Fruit fly (Drosophila melanogaster): ENCODE results near the gene mRpS18A.

mRpS18A gene

DNA sequence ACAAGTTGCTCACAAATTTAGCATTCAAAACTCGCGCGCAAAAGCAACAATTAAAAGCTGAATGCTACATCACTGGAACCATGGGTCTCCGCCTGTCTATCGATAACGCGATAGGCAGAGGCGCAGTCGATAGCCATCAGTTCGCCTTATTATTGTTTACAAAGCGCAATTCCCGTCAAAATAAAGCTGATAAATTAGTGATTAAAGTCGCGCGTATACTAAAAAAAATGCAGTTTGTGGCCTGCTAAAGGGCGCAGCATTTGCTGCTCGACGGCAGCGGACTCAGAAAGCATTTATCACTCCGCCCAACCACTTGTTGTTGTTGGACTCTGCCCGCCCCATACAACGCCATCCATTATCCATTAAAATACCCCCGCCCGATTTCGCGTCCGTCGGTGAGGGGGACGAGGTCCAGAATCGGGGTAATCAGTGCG is 44.6 kb downstream of the mRpS18A start, which contains the start of gene CG11737 (continued):
- peak; percentile 73 for TF ChIP-seq sna (GFP tag; IDR thresholded peaks at IDR 0.05; ENCODE audit: partially characterized antibody)
- TF ChIP-seq B-H1 (GFP tag; IDR thresholded peaks at IDR 0.05): no peak
- TF ChIP-seq CG1602 (GFP tag; optimal IDR thresholded peaks at IDR 0.05): no peak
- no peak for TF ChIP-seq gcm2 (GFP tag; optimal IDR thresholded peaks at IDR 0.05)
- TF ChIP-seq stc (GFP tag; IDR thresholded peaks at IDR 0.05): no peak
- TF ChIP-seq fu2 (GFP tag; optimal IDR thresholded peaks at IDR 0.05): no peak
- TF ChIP-seq trem (tag; optimal IDR thresholded peaks at IDR 0.05): peak; percentile 36
- TF ChIP-seq CG15479 (GFP tag; optimal IDR thresholded peaks at IDR 0.05): no peak
- TF ChIP-seq wor (GFP tag; IDR thresholded peaks at IDR 0.05): no peak
- TF ChIP-seq CG33557 (GFP tag; optimal IDR thresholded peaks at IDR 0.05): no peak
- peak; percentile 81 for TF ChIP-seq CG17186 (GFP tag; optimal IDR thresholded peaks at IDR 0.05)
- no peak for TF ChIP-seq CG13424 (tag; optimal IDR thresholded peaks at IDR 0.05)
- TF ChIP-seq Fer1 (GFP tag; optimal IDR thresholded peaks at IDR 0.05): no peak
- TF ChIP-seq lola (GFP tag; optimal IDR thresholded peaks at IDR 0.05): no peak
- TF ChIP-seq CG4820 (GFP tag; optimal IDR thresholded peaks at IDR 0.05): no peak
- TF ChIP-seq stwl (tag; optimal IDR thresholded peaks at IDR 0.05): peak; percentile 91
- TF ChIP-seq NK7.1 (GFP tag; optimal IDR thresholded peaks at IDR 0.05): no peak
- no peak for TF ChIP-seq CG6175 (GFP tag; IDR thresholded peaks at IDR 0.05)
- no peak for TF ChIP-seq sim (GFP tag; IDR thresholded peaks at IDR 0.05)
- 0 out of 3 replicates have a peak, but pooled peaks have one; percentile 26 for TF ChIP-seq so (GFP tag; IDR thresholded peaks at IDR 0.05)
- TF ChIP-seq tx (GFP tag; optimal IDR thresholded peaks at IDR 0.05): no peak
- peak; percentile 40 for TF ChIP-seq inv (GFP tag; IDR thresholded peaks at IDR 0.05; ENCODE audit: partially characterized antibody)
- TF ChIP-seq sob (GFP tag; IDR thresholded peaks at IDR 0.05): no peak
- no peak for TF ChIP-seq sr (GFP tag; IDR thresholded peaks at IDR 0.05)
- TF ChIP-seq TFAM (GFP tag; optimal IDR thresholded peaks at IDR 0.05): no peak
- no peak for TF ChIP-seq cad (GFP tag; optimal IDR thresholded peaks at IDR 0.05)
- TF ChIP-seq CG5245 (GFP tag; optimal IDR thresholded peaks at IDR 0.05): no peak
- TF ChIP-seq CG11085 (GFP tag; IDR thresholded peaks at IDR 0.05): no peak
- no peak for TF ChIP-seq HLHmδ (GFP tag; optimal IDR thresholded peaks at IDR 0.05)
- no peak for TF ChIP-seq cwo (GFP tag; optimal IDR thresholded peaks at IDR 0.05)
- TF ChIP-seq Hr39 (optimal IDR thresholded peaks at IDR 0.05): no peak
- no peak for TF ChIP-seq Kr (GFP tag; optimal IDR thresholded peaks at IDR 0.05)
- no peak for TF ChIP-seq tgo (GFP tag; IDR thresholded peaks at IDR 0.05)
- peak; percentile 67 for TF ChIP-seq Sry-δ (GFP tag; optimal IDR thresholded peaks at IDR 0.05)
- TF ChIP-seq gsb-n (tag; optimal IDR thresholded peaks at IDR 0.05): no peak
- no peak for TF ChIP-seq CG6254 (GFP tag; optimal IDR thresholded peaks at IDR 0.05)
- no peak for TF ChIP-seq Eip74EF (GFP tag; optimal IDR thresholded peaks at IDR 0.05)
- TF ChIP-seq CG7963 (GFP tag; IDR thresholded peaks at IDR 0.05; ENCODE audit: partially characterized antibody): peak; percentile 60; the same call in 2 of the 3 replicates
- no peak for TF ChIP-seq Spps (tag; optimal IDR thresholded peaks at IDR 0.05)
- TF ChIP-seq CG11398 (GFP tag; optimal IDR thresholded peaks at IDR 0.05): no peak
- TF ChIP-seq Optix (GFP tag; IDR thresholded peaks at IDR 0.05): no peak
- no peak for TF ChIP-seq jigr1 (GFP tag; IDR thresholded peaks at IDR 0.05)
- TF ChIP-seq Hr3 (GFP tag; optimal IDR thresholded peaks at IDR 0.05): no peak
- no peak for TF ChIP-seq lab (GFP tag; optimal IDR thresholded peaks at IDR 0.05)
- no peak for TF ChIP-seq CG9797 (GFP tag; optimal IDR thresholded peaks at IDR 0.05)
- no peak for TF ChIP-seq CG11560 (tag; IDR thresholded peaks at IDR 0.05)
- TF ChIP-seq chif (GFP tag; optimal IDR thresholded peaks at IDR 0.05): no peak
- TF ChIP-seq C15 (GFP tag; IDR thresholded peaks at IDR 0.05): no peak
- no peak for TF ChIP-seq dysf (GFP tag; IDR thresholded peaks at IDR 0.05)
- TF ChIP-seq CG8944 (GFP tag; optimal IDR thresholded peaks at IDR 0.05): no peak
- TF ChIP-seq lmd (GFP tag; IDR thresholded peaks at IDR 0.05): no peak
- TF ChIP-seq Lhr (GFP tag; optimal IDR thresholded peaks at IDR 0.05): no peak

Data from whole organism, embryonic.